Worm (Caenorhabditis elegans) whole organism, mixed stage, embryonic: ENCODE results near the gene nhr-181.

ENCODE experiments used
- bed-3 ChIP-seq: fragments of 200-800 bp; sonication (Bioruptor generic); optimal IDR thresholded peaks from 3 replicates; lab custom pipeline; 2018; ENCODE audit warnings: mild to moderate bottlenecking, missing genetic modification characterization, moderate library complexity, missing compliant biosample characterization
- ceh-39 ChIP-seq: fragments of 150-350 bp; optimal IDR thresholded peaks from 2 replicates; lab custom pipeline; 2014; ENCODE audit warnings: missing biosample characterization, missing genetic modification characterization
- ceh-43 ChIP-seq: fragments of 200-800 bp; sonication (Bioruptor generic); optimal IDR thresholded peaks from 2 replicates; lab custom pipeline; 2018; ENCODE audit warnings: mild to moderate bottlenecking, missing genetic modification characterization, moderate library complexity, missing compliant biosample characterization
- ceh-83 ChIP-seq: fragments of 200-800 bp; sonication (Bioruptor generic); optimal IDR thresholded peaks from 2 replicates; lab custom pipeline; 2018; ENCODE audit warnings: mild to moderate bottlenecking, missing genetic modification characterization, missing compliant biosample characterization
- ces-1 ChIP-seq: fragments of 150-350 bp; optimal IDR thresholded peaks from 2 replicates; lab custom pipeline; 2014; ENCODE audit warnings: missing biosample characterization, missing genetic modification reagents, missing genetic modification characterization
- cnd-1 ChIP-seq: fragments of 200-800 bp; sonication (Bioruptor generic); optimal IDR thresholded peaks from 2 replicates; lab custom pipeline; 2018; ENCODE audit warnings: mild to moderate bottlenecking, missing genetic modification characterization, missing compliant biosample characterization
- drap-1 ChIP-seq: fragments of 200-800 bp; sonication (Bioruptor generic); optimal IDR thresholded peaks from 3 replicates; lab custom pipeline; 2018; ENCODE audit warnings: mild to moderate bottlenecking, missing genetic modification characterization, missing compliant biosample characterization
- elt-1 ChIP-seq: sonication (generic microtip); optimal IDR thresholded peaks from 2 replicates; lab custom pipeline; 2017; ENCODE audit warnings: missing genetic modification characterization, mild to moderate bottlenecking, missing compliant biosample characterization, antibody characterized with exemption, moderate library complexity, borderline replicate concordance; ENCODE audit not compliant: insufficient read depth
- elt-3 ChIP-seq: fragments of 150-350 bp; optimal IDR thresholded peaks from 2 replicates; lab custom pipeline; 2014; ENCODE audit warnings: missing biosample characterization, missing genetic modification characterization
- flh-1 ChIP-seq: fragments of 200-800 bp; sonication (Bioruptor generic); optimal IDR thresholded peaks from 2 replicates; lab custom pipeline; 2018; ENCODE audit warnings: mild to moderate bottlenecking, missing genetic modification characterization, moderate library complexity, missing compliant biosample characterization
- ham-2 ChIP-seq: fragments of 200-800 bp; sonication (Bioruptor generic); optimal IDR thresholded peaks from 2 replicates; lab custom pipeline; 2018; ENCODE audit warnings: mild to moderate bottlenecking, missing genetic modification characterization, missing compliant biosample characterization
- lsy-2 ChIP-seq: fragments of 150-350 bp; optimal IDR thresholded peaks from 2 replicates; lab custom pipeline; 2014; ENCODE audit warnings: missing biosample characterization, missing genetic modification characterization
- mep-1 ChIP-seq: fragments of 150-350 bp; optimal IDR thresholded peaks from 2 replicates; lab custom pipeline; 2017; ENCODE audit warnings: missing biosample characterization, missing genetic modification reagents, missing genetic modification characterization, inconsistent platforms
- nhr-12 ChIP-seq: fragments of 150-350 bp; optimal IDR thresholded peaks from 2 replicates; lab custom pipeline; 2014; ENCODE audit warnings: missing biosample characterization, missing genetic modification characterization
- nhr-2 ChIP-seq: fragments of 150-350 bp; optimal IDR thresholded peaks from 2 replicates; lab custom pipeline; 2014; ENCODE audit warnings: missing biosample characterization, missing genetic modification characterization
- nhr-237 ChIP-seq: fragments of 150-350 bp; optimal IDR thresholded peaks from 2 replicates; lab custom pipeline; 2014; ENCODE audit warnings: missing biosample characterization, missing genetic modification characterization
- nhr-28 ChIP-seq: fragments of 150-350 bp; optimal IDR thresholded peaks from 2 replicates; lab custom pipeline; 2014; ENCODE audit warnings: missing biosample characterization, missing genetic modification characterization
- nhr-76 ChIP-seq: sonication (generic microtip); optimal IDR thresholded peaks from 2 replicates; lab custom pipeline; 2017; ENCODE audit warnings: missing biosample characterization, missing genetic modification characterization
- pha-4 ChIP-seq: fragments of 150-350 bp; optimal IDR thresholded peaks from 2 replicates; lab custom pipeline; 2018; ENCODE audit warnings: missing biosample characterization, missing genetic modification reagents, missing genetic modification characterization
- sem-2 ChIP-seq: fragments of 200-800 bp; sonication (Bioruptor generic); optimal IDR thresholded peaks from 2 replicates; lab custom pipeline; 2018; ENCODE audit warnings: mild to moderate bottlenecking, missing genetic modification characterization, missing compliant biosample characterization
- snpc-4 ChIP-seq: fragments of 150-350 bp; optimal IDR thresholded peaks from 2 replicates; lab custom pipeline; 2014; ENCODE audit warnings: missing biosample characterization, missing genetic modification characterization
- tbx-8 ChIP-seq: fragments of 200-800 bp; sonication (Bioruptor generic); optimal IDR thresholded peaks from 2 replicates; lab custom pipeline; 2018; ENCODE audit warnings: mild to moderate bottlenecking, missing genetic modification characterization, moderate library complexity, missing compliant biosample characterization
- unc-120 ChIP-seq: sonication (generic microtip); optimal IDR thresholded peaks from 2 replicates; lab custom pipeline; 2017; ENCODE audit warnings: missing genetic modification characterization, missing compliant biosample characterization; ENCODE audit not compliant: poor library complexity, severe bottlenecking
- unc-62 ChIP-seq: fragments of 150-350 bp; optimal IDR thresholded peaks from 2 replicates; lab custom pipeline; 2014; ENCODE audit warnings: missing biosample characterization, missing genetic modification reagents, missing genetic modification characterization
- zip-8 ChIP-seq: fragments of 150-350 bp; optimal IDR thresholded peaks from 2 replicates; lab custom pipeline; 2014; ENCODE audit warnings: missing biosample characterization, missing genetic modification characterization
- ztf-11 ChIP-seq: fragments of 150-350 bp; optimal IDR thresholded peaks from 2 replicates; lab custom pipeline; 2014; ENCODE audit warnings: missing biosample characterization, missing genetic modification characterization

Gene nhr-181

ce11 chrV:4131471-4131939 lies 36.7 kb downstream of the nhr-181 start, which contains the start of gene nhr-57:
Gene nhr-57, plus strand, starts transcription at chrV:4131889.
- peak; percentile 31 for TF ChIP-seq nhr-237 (tag; lab: Kevin White, UChicago)
- peak; percentile 87 for TF ChIP-seq elt-3 (tag; lab: Kevin White, UChicago)
- no peak for TF ChIP-seq pha-4 (tag; lab: Kevin White, UChicago)
- TF ChIP-seq ceh-43 (GFP tag; lab: Kevin White, UChicago), result no peak
- no peak for TF ChIP-seq snpc-4 (tag; lab: Kevin White, UChicago)
- peak; percentile 41 for TF ChIP-seq unc-62 (GFP tag; lab: Kevin White, UChicago)
- TF ChIP-seq ceh-83 (GFP tag; lab: Kevin White, UChicago), result no peak
- TF ChIP-seq tbx-8 (GFP tag; lab: Kevin White, UChicago), result no peak
- no peak for TF ChIP-seq unc-120 (tag; lab: Kevin White, UChicago)
- TF ChIP-seq, all 35 proteins: peak for 3

ce11 chrV:4134728-4135127 lies 39.9 kb downstream of the nhr-181 start, which contains the start of gene lgc-1:
Gene lgc-1, plus strand, starts transcription at chrV:4135028.
- TF ChIP-seq zip-8 (no peak), nhr-2 (no peak)

ce11 chrV:4138688-4139087 lies 43.8 kb downstream of the nhr-181 start, which contains the start of gene lgc-29:
Gene lgc-29, plus strand, starts transcription at chrV:4138988.
- TF ChIP-seq cnd-1 (no peak), ztf-11 (tag; lab: Kevin White, UChicago) (no peak), elt-1 (tag; lab: Kevin White, UChicago) (no peak), zip-8 (no peak), ham-2 (GFP tag; lab: Kevin White, UChicago) (no peak), nhr-2 (no peak), nhr-28 (no peak), drap-1 (GFP tag; lab: Kevin White, UChicago) (no peak), sem-2 (no peak), ces-1 (GFP tag; lab: Kevin White, UChicago) (no peak), nhr-76 (no peak), mep-1 (tag; lab: Kevin White, UChicago) (no peak)

ce11 chrV:4143034-4143433 lies 48.2 kb downstream of the nhr-181 start:
- peak; percentile 39 for TF ChIP-seq mep-1 (tag; lab: Kevin White, UChicago)
- TF ChIP-seq lsy-2, result peak; percentile 35
- TF ChIP-seq elt-3 (tag; lab: Kevin White, UChicago), result no peak
- peak; percentile 32 for TF ChIP-seq ceh-39 (tag; lab: Kevin White, UChicago)
- peak; percentile 70 for TF ChIP-seq ces-1 (GFP tag; lab: Kevin White, UChicago)
- peak; percentile 9 for TF ChIP-seq nhr-237 (tag; lab: Kevin White, UChicago)
- TF ChIP-seq nhr-28, result no peak
- peak; percentile 32 for TF ChIP-seq bed-3 (GFP tag; lab: Kevin White, UChicago)
- no peak for TF ChIP-seq sem-2

- TF ChIP-seq nhr-12 (tag; lab: Kevin White, UChicago), result no peak
- TF ChIP-seq pha-4 (tag; lab: Kevin White, UChicago), result no peak
- no peak for TF ChIP-seq nhr-237 (tag; lab: Kevin White, UChicago)
- TF ChIP-seq lsy-2, result no peak
- TF ChIP-seq nhr-2, result no peak
- no peak for TF ChIP-seq ceh-83 (GFP tag; lab: Kevin White, UChicago)
- TF ChIP-seq elt-3 (tag; lab: Kevin White, UChicago), result no peak
- no peak for TF ChIP-seq cnd-1
- TF ChIP-seq flh-1 (GFP tag; lab: Kevin White, UChicago), result no peak
- no peak for TF ChIP-seq ham-2 (GFP tag; lab: Kevin White, UChicago)
- TF ChIP-seq nhr-76, result no peak
- TF ChIP-seq, all 35 proteins: peak for 0
Measured at ce11 chrV:4144205-4144604, 49.4 kb downstream of the nhr-181 start, which contains the start of gene Y45G5AL.1. Gene Y45G5AL.1, plus strand, starts transcription at chrV:4144505.
